Worm (Caenorhabditis elegans) whole organism, L2 larva: Measurements from ENCODE around the gene C35A5.3.
A peak's percentile ranks its signal among the peaks of the same experiment; 100 is the strongest.

Experiments used
- R02D3.7 ChIP-seq: fragments of 150-350 bp; optimal IDR thresholded peaks from 2 replicates; lab custom pipeline; 2014; ENCODE audit warnings: missing biosample characterization, missing genetic modification characterization
- aly-2 ChIP-seq: fragments of 150-350 bp; optimal IDR thresholded peaks from 2 replicates; lab custom pipeline; 2014; ENCODE audit warnings: missing biosample characterization, missing genetic modification characterization
- ama-1 ChIP-seq: fragments of 150-350 bp; optimal IDR thresholded peaks from 2 replicates; lab custom pipeline; 2018; ENCODE audit warnings: inconsistent platforms
- elt-1 ChIP-seq: fragments of 150-350 bp; optimal IDR thresholded peaks from 2 replicates; lab custom pipeline; 2014; ENCODE audit warnings: missing biosample characterization, missing genetic modification characterization
- mdl-1 ChIP-seq, 2 experiments: fragments of 150-350 bp in 1 of 2; sonication (generic microtip) in 1 of 2; optimal IDR thresholded peaks; 2 replicates each; lab custom pipeline; 2017; ENCODE audit warnings: missing biosample characterization in 2 of 2, missing genetic modification characterization in 2 of 2
- sem-4 ChIP-seq: fragments of 150-350 bp; optimal IDR thresholded peaks from 2 replicates; lab custom pipeline; 2014; ENCODE audit warnings: missing biosample characterization, missing genetic modification reagents, missing genetic modification characterization
- snpc-4 ChIP-seq: fragments of 150-350 bp; optimal IDR thresholded peaks from 2 replicates; lab custom pipeline; 2014; ENCODE audit warnings: missing biosample characterization, missing genetic modification characterization
- unc-39 ChIP-seq: fragments of 150-350 bp; optimal IDR thresholded peaks from 2 replicates; lab custom pipeline; 2014; ENCODE audit warnings: missing biosample characterization, missing genetic modification characterization
- unc-62 ChIP-seq: fragments of 150-350 bp; optimal IDR thresholded peaks from 2 replicates; lab custom pipeline; 2014; ENCODE audit warnings: missing biosample characterization, missing genetic modification reagents, missing genetic modification characterization
- ztf-11 ChIP-seq: sonication (generic microtip); optimal IDR thresholded peaks from 2 replicates; lab custom pipeline; 2017; ENCODE audit warnings: missing biosample characterization, missing genetic modification characterization

ce11 chrV:10476864-10477443 lies 24.2 kb downstream of the C35A5.3 start:
- TF ChIP-seq unc-62 (GFP tag; lab: Kevin White, UChicago) (no peak), elt-1 (tag; lab: Kevin White, UChicago) (no peak), sem-4 (tag; lab: Kevin White, UChicago) (no peak), unc-39 (tag; lab: Kevin White, UChicago) (no peak), mdl-1 (tag; optimal IDR thresholded peaks at IDR 0.05; lab: Kevin White, UChicago) (no peak), aly-2 (tag; lab: Kevin White, UChicago) (no peak), ztf-11 (tag; lab: Kevin White, UChicago) (no peak), ama-1 (lab: Kevin White, UChicago) (peak; percentile 87), R02D3.7 (tag; lab: Kevin White, UChicago) (no peak), snpc-4 (tag; lab: Kevin White, UChicago) (no peak)
